Worm (Caenorhabditis elegans): ENCODE results near the gene Y7A9A.1.

The Y7A9A.1 gene

ce11 chrIV:16196717-16197116, at the start of gene Y7A9A.1:
Y7A9A.1 (plus strand) TSS chrIV:16197017.
- no peak for TF ChIP-seq nhr-11 (tag; optimal IDR thresholded peaks at IDR 0.05)
- no peak for TF ChIP-seq mbf-1 (tag; optimal IDR thresholded peaks at IDR 0.05)
- no peak for TF ChIP-seq R02D3.7 (tag; optimal IDR thresholded peaks at IDR 0.05)
- no peak for TF ChIP-seq lsy-2 (tag; optimal IDR thresholded peaks at IDR 0.05)
- no peak for TF ChIP-seq nhr-129 (tag; optimal IDR thresholded peaks at IDR 0.05)
- TF ChIP-seq ceh-16 (tag; optimal IDR thresholded peaks at IDR 0.05), result no peak
- TF ChIP-seq egl-27 (tag; optimal IDR thresholded peaks at IDR 0.05), result no peak
- no peak for TF ChIP-seq nhr-25 (tag; optimal IDR thresholded peaks at IDR 0.05)
- TF ChIP-seq ceh-82 (tag; optimal IDR thresholded peaks at IDR 0.05), result no peak
- TF ChIP-seq dmd-4 (tag; optimal IDR thresholded peaks at IDR 0.05), result no peak
- TF ChIP-seq peb-1 (tag; optimal IDR thresholded peaks at IDR 0.05), result no peak
- TF ChIP-seq unc-39 (tag; optimal IDR thresholded peaks at IDR 0.05), result no peak

- TF ChIP-seq unc-55 (GFP tag; optimal IDR thresholded peaks at IDR 0.05) (no peak), egl-27 (tag; optimal IDR thresholded peaks at IDR 0.05) (no peak), ztf-11 (tag; optimal IDR thresholded peaks at IDR 0.05) (no peak), skn-1 (tag; optimal IDR thresholded peaks at IDR 0.05) (no peak), Y55F3AM.14 (GFP tag; optimal IDR thresholded peaks at IDR 0.05) (no peak), nhr-129 (tag; optimal IDR thresholded peaks at IDR 0.05) (no peak)
These were observed 49.8 kb upstream of the Y7A9A.1 start, which contains the start of gene Y105C5B.25 for ce11 chrIV:16147055-16147454. Y105C5B.25 (minus strand) TSS chrIV:16147155.

ce11 chrIV:16167331-16167730, 29.5 kb upstream of the Y7A9A.1 start:
- TF ChIP-seq ztf-4 (tag; optimal IDR thresholded peaks at IDR 0.05), result peak; percentile 9
- TF ChIP-seq sma-3 (GFP tag; optimal IDR thresholded peaks at IDR 0.05), result peak; percentile 16
- TF ChIP-seq nhr-21 (tag; optimal IDR thresholded peaks at IDR 0.05), result peak; percentile 57
- peak in 1 of 2 experiments; percentile 17 for TF ChIP-seq lsy-2 (tag; optimal IDR thresholded peaks at IDR 0.05)
- peak; percentile 13 for TF ChIP-seq gmeb-1 (tag; optimal IDR thresholded peaks at IDR 0.05)

- TF ChIP-seq F13H6.1 (tag; optimal IDR thresholded peaks at IDR 0.05) (no peak), sma-3 (GFP tag; optimal IDR thresholded peaks at IDR 0.05) (peak; percentile 34), alr-1 (tag; optimal IDR thresholded peaks at IDR 0.05) (no peak), nhr-10 (tag; optimal IDR thresholded peaks at IDR 0.05) (no peak), nhr-129 (tag; optimal IDR thresholded peaks at IDR 0.05) (peak; percentile 2), ztf-11 (tag; optimal IDR thresholded peaks at IDR 0.05) (no peak)
These were observed 28.9 kb upstream of the Y7A9A.1 start for ce11 chrIV:16167941-16168340.

- TF ChIP-seq alr-1 (tag; optimal IDR thresholded peaks at IDR 0.05), result no peak
- TF ChIP-seq unc-55 (GFP tag; optimal IDR thresholded peaks at IDR 0.05), result no peak
- TF ChIP-seq ama-1 (optimal IDR thresholded peaks at IDR 0.05), result no peak
- no peak for TF ChIP-seq gmeb-1 (tag; optimal IDR thresholded peaks at IDR 0.05)
- TF ChIP-seq lin-11 (tag; optimal IDR thresholded peaks at IDR 0.05), result no peak
- TF ChIP-seq ZK546.5 (tag; optimal IDR thresholded peaks at IDR 0.05), result no peak
- no peak for TF ChIP-seq mdl-1 (tag; optimal IDR thresholded peaks at IDR 0.05)
- no peak for TF ChIP-seq ceh-82 (tag; optimal IDR thresholded peaks at IDR 0.05)
- no peak for TF ChIP-seq F13H6.1 (tag; optimal IDR thresholded peaks at IDR 0.05)
- no peak for TF ChIP-seq mbf-1 (tag; optimal IDR thresholded peaks at IDR 0.05)
- TF ChIP-seq ztf-11 (tag; optimal IDR thresholded peaks at IDR 0.05), result no peak
- no peak for TF ChIP-seq crh-2 (tag; optimal IDR thresholded peaks at IDR 0.05)
- TF ChIP-seq nhr-21 (tag; optimal IDR thresholded peaks at IDR 0.05), result no peak
- no peak for TF ChIP-seq nhr-12 (tag; optimal IDR thresholded peaks at IDR 0.05)
- no peak for TF ChIP-seq lin-39 (tag; optimal IDR thresholded peaks at IDR 0.05)
These were observed 27.9 kb upstream of the Y7A9A.1 start for ce11 chrIV:16168702-16169440.

- TF ChIP-seq lsy-2 (tag; optimal IDR thresholded peaks at IDR 0.05) (no peak), snpc-4 (tag; optimal IDR thresholded peaks at IDR 0.05) (no peak), lin-13 (GFP tag; optimal IDR thresholded peaks at IDR 0.05) (no peak), R02D3.7 (tag; optimal IDR thresholded peaks at IDR 0.05) (no peak), ama-1 (optimal IDR thresholded peaks at IDR 0.05) (peak; percentile 39), ztf-11 (tag; optimal IDR thresholded peaks at IDR 0.05) (no peak), ceh-16 (tag; optimal IDR thresholded peaks at IDR 0.05) (no peak), mdl-1 (tag; optimal IDR thresholded peaks at IDR 0.05) (peak in 1 of 2 experiments; percentile 2), egl-27 (tag; optimal IDR thresholded peaks at IDR 0.05) (no peak), unc-62 (GFP tag; optimal IDR thresholded peaks at IDR 0.05) (no peak), C34F6.9 (tag; optimal IDR thresholded peaks at IDR 0.05) (peak; percentile 5), gmeb-1 (tag; optimal IDR thresholded peaks at IDR 0.05) (peak; percentile 29), ceh-82 (tag; optimal IDR thresholded peaks at IDR 0.05) (no peak), unc-39 (tag; optimal IDR thresholded peaks at IDR 0.05) (no peak), nhr-129 (tag; optimal IDR thresholded peaks at IDR 0.05) (peak; percentile 72), elt-1 (tag; optimal IDR thresholded peaks at IDR 0.05) (no peak), alr-1 (tag; optimal IDR thresholded peaks at IDR 0.05) (no peak), nhr-12 (tag; optimal IDR thresholded peaks at IDR 0.05) (no peak), sma-9 (GFP tag; optimal IDR thresholded peaks at IDR 0.05) (peak; percentile 63), sma-9 (tag; optimal IDR thresholded peaks at IDR 0.05) (no peak), aly-2 (tag; optimal IDR thresholded peaks at IDR 0.05) (no peak), nhr-237 (tag; optimal IDR thresholded peaks at IDR 0.05) (no peak), lin-39 (tag; optimal IDR thresholded peaks at IDR 0.05) (no peak), sma-3 (GFP tag; optimal IDR thresholded peaks at IDR 0.05) (peak; percentile 50)
These were observed 27.2 kb upstream of the Y7A9A.1 start for ce11 chrIV:16169443-16170105.

Data from whole organism, L2 larva.